Worm (Caenorhabditis elegans) whole organism, L2 larva: ENCODE results near the gene F58B4.3.
A peak's percentile ranks its signal among the peaks of the same experiment; 100 is the strongest.

ENCODE experiments used
- F13H6.1 ChIP-seq: sonication (generic microtip); optimal IDR thresholded peaks from 2 replicates; lab custom pipeline; 2016; ENCODE audit warnings: missing genetic modification characterization, missing compliant biosample characterization
- Y55F3AM.14 ChIP-seq: fragments of 200-800 bp; sonication (Bioruptor generic); optimal IDR thresholded peaks from 2 replicates; lab custom pipeline; 2018; ENCODE audit warnings: mild to moderate bottlenecking, missing genetic modification characterization, missing compliant biosample characterization
- ZK546.5 ChIP-seq: sonication (generic microtip); optimal IDR thresholded peaks from 2 replicates; lab custom pipeline; 2017; ENCODE audit warnings: missing biosample characterization, missing genetic modification characterization
- aly-2 ChIP-seq: fragments of 150-350 bp; optimal IDR thresholded peaks from 2 replicates; lab custom pipeline; 2014; ENCODE audit warnings: missing biosample characterization, missing genetic modification characterization
- ama-1 ChIP-seq: fragments of 150-350 bp; optimal IDR thresholded peaks from 2 replicates; lab custom pipeline; 2018; ENCODE audit warnings: inconsistent platforms
- blmp-1 ChIP-seq: sonication (generic microtip); optimal IDR thresholded peaks from 2 replicates; lab custom pipeline; 2017; ENCODE audit warnings: missing genetic modification characterization, mild to moderate bottlenecking, missing compliant biosample characterization, antibody characterized with exemption, moderate library complexity; ENCODE audit not compliant: insufficient read depth
- ceh-82 ChIP-seq: fragments of 150-350 bp; optimal IDR thresholded peaks from 2 replicates; lab custom pipeline; 2014; ENCODE audit warnings: missing biosample characterization, missing genetic modification characterization
- crh-2 ChIP-seq: sonication (generic microtip); optimal IDR thresholded peaks from 2 replicates; lab custom pipeline; 2017; ENCODE audit warnings: missing biosample characterization, missing genetic modification characterization
- dmd-4 ChIP-seq: sonication (generic microtip); optimal IDR thresholded peaks from 2 replicates; lab custom pipeline; 2017; ENCODE audit warnings: missing biosample characterization, missing genetic modification characterization
- egl-27 ChIP-seq: sonication (generic microtip); optimal IDR thresholded peaks from 3 replicates; lab custom pipeline; 2017; ENCODE audit warnings: missing biosample characterization, missing genetic modification reagents, missing genetic modification characterization
- elt-1 ChIP-seq: fragments of 150-350 bp; optimal IDR thresholded peaks from 2 replicates; lab custom pipeline; 2014; ENCODE audit warnings: missing biosample characterization, missing genetic modification characterization
- fos-1 ChIP-seq: fragments of 150-350 bp; optimal IDR thresholded peaks from 2 replicates; lab custom pipeline; 2014; ENCODE audit warnings: missing biosample characterization, missing genetic modification characterization
- lin-11 ChIP-seq: fragments of 150-350 bp; sonication (generic microtip); optimal IDR thresholded peaks from 2 replicates; lab custom pipeline; 2014; ENCODE audit warnings: missing biosample characterization, missing genetic modification characterization, inconsistent platforms, mixed read lengths
- lin-13 ChIP-seq: fragments of 150-350 bp; optimal IDR thresholded peaks from 2 replicates; lab custom pipeline; 2014; ENCODE audit warnings: missing biosample characterization, missing genetic modification reagents, missing genetic modification characterization
- lsy-2 ChIP-seq, 2 experiments: fragments of 150-350 bp in 1 of 2; sonication (generic microtip) in 1 of 2; optimal IDR thresholded peaks; 2 replicates each; lab custom pipeline; 2014 to 2017; ENCODE audit warnings: missing biosample characterization in 2 of 2, missing genetic modification characterization in 2 of 2
- mab-5 ChIP-seq: fragments of 150-350 bp; optimal IDR thresholded peaks from 2 replicates; lab custom pipeline; 2014; ENCODE audit warnings: missing biosample characterization, missing genetic modification characterization
- mdl-1 ChIP-seq, 2 experiments: fragments of 150-350 bp in 1 of 2; sonication (generic microtip) in 1 of 2; optimal IDR thresholded peaks; 2 replicates each; lab custom pipeline; 2017; ENCODE audit warnings: missing biosample characterization in 2 of 2, missing genetic modification characterization in 2 of 2
- nhr-11 ChIP-seq: fragments of 150-350 bp; optimal IDR thresholded peaks from 2 replicates; lab custom pipeline; 2014; ENCODE audit warnings: missing biosample characterization, missing genetic modification characterization
- nhr-12 ChIP-seq: fragments of 150-350 bp; optimal IDR thresholded peaks from 2 replicates; lab custom pipeline; 2014; ENCODE audit warnings: missing biosample characterization, missing genetic modification characterization
- nhr-129 ChIP-seq: fragments of 150-350 bp; optimal IDR thresholded peaks from 2 replicates; lab custom pipeline; 2014; ENCODE audit warnings: missing biosample characterization, missing genetic modification characterization
- nhr-21 ChIP-seq: fragments of 150-350 bp; optimal IDR thresholded peaks from 2 replicates; lab custom pipeline; 2014; ENCODE audit warnings: missing biosample characterization, missing genetic modification characterization
- nhr-23 ChIP-seq: fragments of 150-350 bp; optimal IDR thresholded peaks from 2 replicates; lab custom pipeline; 2014; ENCODE audit warnings: missing biosample characterization, missing genetic modification reagents, missing genetic modification characterization
- nhr-237 ChIP-seq: fragments of 150-350 bp; optimal IDR thresholded peaks from 2 replicates; lab custom pipeline; 2014; ENCODE audit warnings: missing biosample characterization, missing genetic modification characterization
- nhr-25 ChIP-seq: fragments of 150-350 bp; sonication (generic microtip); optimal IDR thresholded peaks from 3 replicates; lab custom pipeline; 2014; ENCODE audit warnings: missing biosample characterization, missing genetic modification characterization
- nhr-6 ChIP-seq: fragments of 150-350 bp; optimal IDR thresholded peaks from 2 replicates; lab custom pipeline; 2014; ENCODE audit warnings: missing biosample characterization, missing genetic modification characterization
- nhr-77 ChIP-seq: fragments of 150-350 bp; optimal IDR thresholded peaks from 2 replicates; lab custom pipeline; 2014; ENCODE audit warnings: missing biosample characterization, missing genetic modification characterization
- peb-1 ChIP-seq: fragments of 150-350 bp; optimal IDR thresholded peaks from 2 replicates; lab custom pipeline; 2014; ENCODE audit warnings: missing biosample characterization, missing genetic modification characterization
- sem-4 ChIP-seq: fragments of 150-350 bp; optimal IDR thresholded peaks from 2 replicates; lab custom pipeline; 2014; ENCODE audit warnings: missing biosample characterization, missing genetic modification reagents, missing genetic modification characterization
- skn-1 ChIP-seq: sonication (generic microtip); optimal IDR thresholded peaks from 2 replicates; lab custom pipeline; 2017; ENCODE audit warnings: missing biosample characterization, missing genetic modification characterization
- sma-3 ChIP-seq: sonication (generic microtip); optimal IDR thresholded peaks from 2 replicates; lab custom pipeline; 2016; ENCODE audit warnings: missing genetic modification reagents, missing genetic modification characterization, missing compliant biosample characterization
- sma-9 ChIP-seq, 2 experiments: fragments of 150-350 bp in 1 of 2; sonication (generic microtip) in 1 of 2; optimal IDR thresholded peaks; 2 replicates each; lab custom pipeline; 2014 to 2016; ENCODE audit warnings: missing genetic modification characterization in 2 of 2, mild to moderate bottlenecking in 1 of 2, missing biosample characterization in 1 of 2, missing compliant biosample characterization in 1 of 2, missing genetic modification reagents in 1 of 2, moderate library complexity in 1 of 2
- unc-39 ChIP-seq: fragments of 150-350 bp; optimal IDR thresholded peaks from 2 replicates; lab custom pipeline; 2014; ENCODE audit warnings: missing biosample characterization, missing genetic modification characterization
- unc-55 ChIP-seq: fragments of 150-350 bp; sonication (generic microtip); optimal IDR thresholded peaks from 3 replicates; lab custom pipeline; 2014; ENCODE audit warnings: missing biosample characterization, missing genetic modification reagents, missing genetic modification characterization
- unc-62 ChIP-seq: fragments of 150-350 bp; optimal IDR thresholded peaks from 2 replicates; lab custom pipeline; 2014; ENCODE audit warnings: missing biosample characterization, missing genetic modification reagents, missing genetic modification characterization
- zag-1 ChIP-seq: fragments of 150-350 bp; optimal IDR thresholded peaks from 2 replicates; lab custom pipeline; 2014; ENCODE audit warnings: missing biosample characterization, missing genetic modification characterization
- ztf-1 ChIP-seq: fragments of 200-800 bp; sonication (Bioruptor generic); conservative IDR thresholded peaks from 2 replicates; pipeline ENCODE4 v1.3.6; 2022; ENCODE audit warnings: missing genetic modification characterization, missing compliant biosample characterization
- ztf-11 ChIP-seq: sonication (generic microtip); optimal IDR thresholded peaks from 2 replicates; lab custom pipeline; 2017; ENCODE audit warnings: missing biosample characterization, missing genetic modification characterization
- ztf-4 ChIP-seq: fragments of 150-350 bp; optimal IDR thresholded peaks from 2 replicates; lab custom pipeline; 2014; ENCODE audit warnings: missing biosample characterization, missing genetic modification characterization

The F58B4.3 gene

DNA sequence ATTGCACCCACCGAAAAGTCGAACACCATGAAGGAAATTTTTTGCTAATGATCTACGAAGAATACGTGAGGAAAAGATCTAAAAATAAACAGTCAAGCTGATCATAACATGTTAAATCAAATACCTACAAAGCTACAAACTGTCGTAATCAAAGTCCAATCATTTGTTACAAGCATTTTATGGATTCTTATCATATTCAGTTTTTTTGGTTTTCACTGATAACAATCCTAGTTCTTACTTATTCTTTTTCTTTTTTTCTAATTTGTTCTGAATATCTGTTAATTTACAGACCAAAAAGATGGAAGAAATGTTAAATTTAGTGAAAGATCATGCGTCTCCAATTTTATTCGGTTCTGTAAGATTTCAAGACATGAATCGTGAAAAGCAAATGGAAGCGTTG lies 25.2 kb downstream of the F58B4.3 start, which contains the start of gene F17C11.6:
TSS of gene F17C11.6 (plus strand) at position 290 of the 400 bp plus-strand sequence.
- TF ChIP-seq fos-1 (tag; lab: Kevin White, UChicago) (peak; percentile 2), aly-2 (no peak)
- TF ChIP-seq, all 48 proteins: peak for 1

ce11 chrV:10955681-10956476 lies 26.3 kb downstream of the F58B4.3 start, which contains the start of gene F17C11.13:
TSS of gene F17C11.13 (plus strand) at chrV:10955923.
- TF ChIP-seq F13H6.1 (tag; lab: Kevin White, UChicago): no peak
- peak; percentile 14 for TF ChIP-seq fos-1 (tag; lab: Kevin White, UChicago)

DNA sequence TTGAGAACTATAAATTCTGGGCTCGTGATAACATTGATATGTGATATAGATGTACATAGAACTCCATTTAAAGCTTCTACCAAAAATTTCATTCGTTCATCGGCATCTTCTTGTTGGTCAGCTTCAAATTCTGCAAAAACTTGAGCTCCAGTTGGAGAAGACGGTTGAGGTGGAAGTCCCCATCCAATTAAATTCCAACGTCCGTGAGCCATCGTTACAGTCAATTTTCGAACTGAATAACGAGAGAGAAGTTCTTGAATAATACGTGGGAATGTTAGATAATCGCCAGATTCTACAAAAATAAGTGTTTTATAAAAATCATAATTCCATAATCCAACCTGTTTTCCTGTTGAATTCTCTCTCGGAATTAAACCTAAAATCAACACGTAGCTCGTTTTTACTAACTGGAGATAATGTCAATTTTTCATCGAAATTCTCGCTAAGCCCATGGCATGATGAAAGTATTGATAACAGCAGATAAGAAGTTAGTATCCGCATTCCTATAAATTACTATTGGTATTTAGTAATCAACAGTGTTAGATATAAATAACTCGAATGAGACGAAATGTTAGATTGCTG lies 28.8 kb downstream of the F58B4.3 start, which contains the start of gene pigt-1:
TSS of gene pigt-1 (minus strand) at position 500 of the 579 bp plus-strand sequence.
- TF ChIP-seq lin-11 (tag; lab: Kevin White, UChicago): no peak
- TF ChIP-seq lsy-2 (tag; optimal IDR thresholded peaks at IDR 0.05; lab: Kevin White, UChicago): peak in 1 of 2 experiments; percentile 29
- no peak for TF ChIP-seq nhr-11 (tag; lab: Kevin White, UChicago)
- peak; percentile 14 for TF ChIP-seq lin-13 (GFP tag; lab: Kevin White, UChicago)
- TF ChIP-seq crh-2: peak; percentile 10
- no peak for TF ChIP-seq nhr-6
- TF ChIP-seq sma-3 (GFP tag; lab: Kevin White, UChicago): no peak
- peak; percentile 51 for TF ChIP-seq sma-9 (GFP tag; optimal IDR thresholded peaks at IDR 0.05; lab: Kevin White, UChicago)
- TF ChIP-seq sma-9 (tag; optimal IDR thresholded peaks at IDR 0.05; lab: Kevin White, UChicago): no peak
- peak; percentile 17 for TF ChIP-seq Y55F3AM.14 (GFP tag; lab: Kevin White, UChicago)

- TF ChIP-seq unc-55 (GFP tag; lab: Kevin White, UChicago) (no peak), ztf-4 (tag; lab: Kevin White, UChicago) (no peak), ama-1 (lab: Kevin White, UChicago) (no peak), crh-2 (peak; percentile 27), F13H6.1 (tag; lab: Kevin White, UChicago) (no peak), egl-27 (tag; lab: Kevin White, UChicago) (no peak), nhr-25 (tag; lab: Kevin White, UChicago) (no peak), nhr-21 (tag; lab: Kevin White, UChicago) (no peak), Y55F3AM.14 (GFP tag; lab: Kevin White, UChicago) (no peak), nhr-129 (peak; percentile 18), peb-1 (tag; lab: Kevin White, UChicago) (no peak), lin-13 (GFP tag; lab: Kevin White, UChicago) (no peak), dmd-4 (no peak), blmp-1 (no peak), unc-39 (tag; lab: Kevin White, UChicago) (no peak), elt-1 (tag; lab: Kevin White, UChicago) (no peak), sma-9 (GFP tag; optimal IDR thresholded peaks at IDR 0.05; lab: Kevin White, UChicago) (peak; percentile 42), sma-9 (tag; optimal IDR thresholded peaks at IDR 0.05; lab: Kevin White, UChicago) (no peak), ztf-11 (no peak), unc-62 (GFP tag; lab: Kevin White, UChicago) (no peak), zag-1 (tag; lab: Kevin White, UChicago) (no peak), nhr-6 (no peak), fos-1 (tag; lab: Kevin White, UChicago) (peak; percentile 68), lin-11 (tag; lab: Kevin White, UChicago) (no peak), sem-4 (tag; lab: Kevin White, UChicago) (no peak)
- TF ChIP-seq, all 48 proteins: peak for 4
These were observed 30.9 kb downstream of the F58B4.3 start, which contains the start of gene vps-36 for ce11 chrV:10960544-10960943. TSS of gene vps-36 (minus strand) at chrV:10960669.

- TF ChIP-seq mab-5 (tag; lab: Kevin White, UChicago): peak; percentile 50
- peak; percentile 74 for TF ChIP-seq sem-4 (tag; lab: Kevin White, UChicago)
- no peak for TF ChIP-seq nhr-11 (tag; lab: Kevin White, UChicago)
- no peak for TF ChIP-seq nhr-12 (tag; lab: Kevin White, UChicago)
- peak; percentile 63 for TF ChIP-seq nhr-6
- TF ChIP-seq ZK546.5 (tag; lab: Kevin White, UChicago): no peak
- peak; percentile 75 for TF ChIP-seq Y55F3AM.14 (GFP tag; lab: Kevin White, UChicago)
- peak; percentile 74 for TF ChIP-seq blmp-1
- no peak for TF ChIP-seq elt-1 (tag; lab: Kevin White, UChicago)
- TF ChIP-seq nhr-237: no peak
- TF ChIP-seq mdl-1 (tag; optimal IDR thresholded peaks at IDR 0.05; lab: Kevin White, UChicago): peak in 1 of 2 experiments; percentile 55
- no peak for TF ChIP-seq nhr-77
- TF ChIP-seq zag-1 (tag; lab: Kevin White, UChicago): peak; percentile 6
- TF ChIP-seq ztf-11: no peak
- TF ChIP-seq peb-1 (tag; lab: Kevin White, UChicago): no peak
- TF ChIP-seq ztf-1 (GFP tag; lab: Robert Waterston, UW): no peak
- no peak for TF ChIP-seq nhr-23 (tag; lab: Kevin White, UChicago)
- peak; percentile 52 for TF ChIP-seq ztf-4 (tag; lab: Kevin White, UChicago)
- peak; percentile 85 for TF ChIP-seq unc-55 (GFP tag; lab: Kevin White, UChicago)
- no peak for TF ChIP-seq ceh-82 (tag; lab: Kevin White, UChicago)
- TF ChIP-seq skn-1 (tag; lab: Kevin White, UChicago): no peak
- no peak for TF ChIP-seq nhr-21 (tag; lab: Kevin White, UChicago)
- peak; percentile 75 for TF ChIP-seq crh-2
- TF ChIP-seq ama-1 (lab: Kevin White, UChicago): no peak
- TF ChIP-seq unc-39 (tag; lab: Kevin White, UChicago): no peak
These were observed 31.8 kb downstream of the F58B4.3 start for ce11 chrV:10961448-10961870.
